Worm (Caenorhabditis elegans) whole organism, L2 larva: ENCODE measurements around the gene pals-19.

Experiments used
- aly-2 ChIP-seq: fragments of 150-350 bp; optimal IDR thresholded peaks from 2 replicates; lab custom pipeline; 2014; ENCODE audit warnings: missing biosample characterization, missing genetic modification characterization
- ama-1 ChIP-seq: fragments of 150-350 bp; optimal IDR thresholded peaks from 2 replicates; lab custom pipeline; 2018; ENCODE audit warnings: inconsistent platforms
- lin-13 ChIP-seq: fragments of 150-350 bp; optimal IDR thresholded peaks from 2 replicates; lab custom pipeline; 2014; ENCODE audit warnings: missing biosample characterization, missing genetic modification reagents, missing genetic modification characterization
- lsy-2 ChIP-seq, 2 experiments: fragments of 150-350 bp in 1 of 2; sonication (generic microtip) in 1 of 2; optimal IDR thresholded peaks; 2 replicates each; lab custom pipeline; 2014 to 2017; ENCODE audit warnings: missing biosample characterization in 2 of 2, missing genetic modification characterization in 2 of 2
- mab-5 ChIP-seq: fragments of 150-350 bp; optimal IDR thresholded peaks from 2 replicates; lab custom pipeline; 2014; ENCODE audit warnings: missing biosample characterization, missing genetic modification characterization
- nhr-77 ChIP-seq: fragments of 150-350 bp; optimal IDR thresholded peaks from 2 replicates; lab custom pipeline; 2014; ENCODE audit warnings: missing biosample characterization, missing genetic modification characterization

DNA sequence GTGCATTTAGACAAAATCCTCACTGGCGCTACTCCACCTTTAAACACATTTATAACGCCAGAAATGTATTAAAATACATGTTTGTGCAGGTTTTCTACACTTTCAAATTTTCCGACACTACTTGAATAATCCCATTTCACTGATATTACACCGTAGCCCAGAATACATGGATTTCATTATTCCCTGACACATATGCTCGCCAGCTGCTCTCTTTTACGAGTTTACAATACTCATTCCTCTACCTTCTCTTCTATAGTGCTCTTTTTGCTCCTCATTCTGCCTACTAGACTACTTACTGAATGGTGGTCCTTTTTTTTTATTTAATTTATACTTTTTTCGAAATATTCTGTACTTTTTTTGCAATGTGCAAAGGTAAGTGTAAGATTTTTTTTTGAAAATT, 29.2 kb upstream of the pals-19 start:
- no peak for TF ChIP-seq aly-2 (tag; lab: Kevin White, UChicago)
- TF ChIP-seq lin-13 (GFP tag; lab: Kevin White, UChicago), result no peak
- no peak for TF ChIP-seq mab-5
- TF ChIP-seq ama-1, result no peak
- TF ChIP-seq nhr-77, result no peak
- TF ChIP-seq lsy-2 (tag; optimal IDR thresholded peaks at IDR 0.05; lab: Kevin White, UChicago), result no peak
